Worm (Caenorhabditis elegans): Measurements from ENCODE around the gene sri-2.

The sri-2 gene

DNA sequence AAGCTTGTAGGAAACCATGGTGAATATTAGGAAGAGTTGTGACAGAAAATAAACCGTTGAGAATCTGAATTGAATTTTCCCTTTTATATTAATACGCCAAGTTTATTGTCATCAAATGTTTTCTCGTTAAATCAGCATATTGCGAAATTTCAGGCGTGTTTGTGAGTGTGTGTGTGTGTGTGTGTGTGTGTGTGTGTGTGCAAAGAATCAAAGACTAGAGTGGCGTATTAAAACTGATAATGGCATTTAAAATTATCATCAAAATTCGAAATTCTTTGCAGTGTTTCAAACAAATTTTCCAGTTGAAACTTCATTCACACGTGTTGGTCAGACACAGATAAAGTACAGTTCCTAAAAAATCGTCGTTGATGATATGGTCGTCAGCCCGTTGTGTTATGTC, 49.1 kb downstream of the sri-2 start, which contains the start of gene gst-38:
gst-38 (minus strand) TSS at position 152 of the 400 bp plus-strand sequence.
- TF ChIP-seq nhr-28 (tag; optimal IDR thresholded peaks at IDR 0.05), result no peak
- no peak for TF ChIP-seq mep-1 (tag; optimal IDR thresholded peaks at IDR 0.05)
- peak; percentile 85 for TF ChIP-seq elt-2 (tag; optimal IDR thresholded peaks at IDR 0.05)
- no peak for TF ChIP-seq rnt-1 (tag; optimal IDR thresholded peaks at IDR 0.05)

DNA sequence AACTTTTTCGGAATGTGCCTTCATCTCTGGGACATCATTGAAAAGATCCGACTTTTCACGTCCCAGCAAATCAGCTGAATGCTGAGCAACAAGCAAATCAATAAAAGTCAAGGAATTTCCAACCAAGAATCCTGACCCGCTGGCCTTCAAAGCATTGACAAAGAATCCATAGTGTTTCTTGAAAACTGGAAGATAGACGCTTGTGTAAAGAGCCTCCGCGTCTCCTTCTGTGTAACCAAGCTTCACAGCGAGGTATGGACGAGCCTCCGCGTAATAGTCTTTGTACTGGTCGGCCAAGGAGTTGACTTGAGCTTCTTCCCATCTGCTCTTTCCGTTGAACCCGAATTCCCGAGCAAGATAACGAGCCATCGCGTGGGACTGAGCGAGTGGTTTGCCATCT, 49.7 kb downstream of the sri-2 start:
- no peak for TF ChIP-seq ceh-82 (tag; optimal IDR thresholded peaks at IDR 0.05)

DNA sequence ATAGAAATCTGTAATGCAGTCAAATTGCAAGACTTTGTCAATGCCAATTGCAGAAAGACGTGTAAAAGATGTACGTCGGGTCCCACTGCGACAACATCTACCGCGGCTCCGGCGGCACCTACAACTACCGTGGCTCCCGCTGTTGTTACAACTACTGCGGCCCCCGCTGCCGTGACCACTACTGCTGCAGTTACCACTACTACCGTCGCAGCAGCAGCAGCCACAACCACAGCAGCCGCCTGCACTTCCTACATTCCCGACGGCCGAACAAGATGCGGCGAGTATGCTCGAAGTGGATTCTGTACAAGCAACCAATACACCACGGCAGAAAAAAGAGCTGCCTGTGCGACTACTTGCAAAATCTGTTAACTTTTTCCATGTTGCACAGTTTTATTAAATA, 50.2 kb downstream of the sri-2 start:
- TF ChIP-seq egl-13 (tag; optimal IDR thresholded peaks at IDR 0.05) (no peak), lin-14 (GFP tag; optimal IDR thresholded peaks at IDR 0.05) (no peak), ztf-4 (tag; optimal IDR thresholded peaks at IDR 0.05) (no peak), mef-2 (tag; optimal IDR thresholded peaks at IDR 0.05) (no peak), tlp-1 (tag; optimal IDR thresholded peaks at IDR 0.05) (no peak), hlh-4 (tag; optimal IDR thresholded peaks at IDR 0.05) (no peak), nhr-47 (tag; optimal IDR thresholded peaks at IDR 0.05) (no peak), snu-23 (GFP tag; optimal IDR thresholded peaks at IDR 0.05) (no peak), blmp-1 (tag; optimal IDR thresholded peaks at IDR 0.05) (no peak), nhr-237 (tag; optimal IDR thresholded peaks at IDR 0.05) (no peak), aha-1 (tag; optimal IDR thresholded peaks at IDR 0.05) (no peak), sptf-1 (tag; optimal IDR thresholded peaks at IDR 0.05) (no peak)

All from whole organism, L1 larva.